Worm (Caenorhabditis elegans) whole organism, midembryonic: ENCODE results near the gene mrp-8.

ENCODE experiments used
- T22C8.4 ChIP-seq: fragments of 200-800 bp; sonication (Bioruptor generic); IDR thresholded peaks from 2 replicates; pipeline ENCODE4 v1.3.6; 2022; ENCODE audit warnings: missing genetic modification characterization, missing compliant biosample characterization
- cog-1 ChIP-seq: sonication (generic microtip); optimal IDR thresholded peaks from 2 replicates; lab custom pipeline; 2016; ENCODE audit warnings: missing genetic modification characterization, missing compliant biosample characterization
- flt-1 ChIP-seq: fragments of 200-800 bp; sonication (Bioruptor generic); IDR thresholded peaks from 2 replicates; pipeline ENCODE4 v1.3.6; 2022; ENCODE audit warnings: missing genetic modification characterization, missing compliant biosample characterization
- med-1 ChIP-seq: sonication (generic microtip); optimal IDR thresholded peaks from 2 replicates; lab custom pipeline; 2017; ENCODE audit warnings: missing genetic modification characterization, mild to moderate bottlenecking, missing compliant biosample characterization, antibody characterized with exemption, missing genetic modification reagents; ENCODE audit not compliant: insufficient read depth
- ref-1 ChIP-seq: fragments of 200-800 bp; sonication (Bioruptor generic); conservative IDR thresholded peaks from 2 replicates; pipeline ENCODE4 v1.3.6; 2022; ENCODE audit warnings: missing genetic modification reagents, missing genetic modification characterization, missing compliant biosample characterization
- tab-1 ChIP-seq: fragments of 200-800 bp; sonication (Bioruptor generic); IDR thresholded peaks from 2 replicates; pipeline ENCODE4 v1.3.6; 2022; ENCODE audit warnings: missing genetic modification characterization, missing compliant biosample characterization
- ztf-23 ChIP-seq: fragments of 200-800 bp; sonication (Bioruptor generic); IDR thresholded peaks from 2 replicates; pipeline ENCODE4 v1.3.6; 2022; ENCODE audit warnings: missing genetic modification reagents, missing genetic modification characterization, missing compliant biosample characterization
- ztf-29 ChIP-seq: fragments of 200-800 bp; sonication (Bioruptor generic); IDR thresholded peaks from 2 replicates; pipeline ENCODE4 v1.3.6; 2022; ENCODE audit warnings: missing genetic modification reagents, missing genetic modification characterization, missing compliant biosample characterization

DNA sequence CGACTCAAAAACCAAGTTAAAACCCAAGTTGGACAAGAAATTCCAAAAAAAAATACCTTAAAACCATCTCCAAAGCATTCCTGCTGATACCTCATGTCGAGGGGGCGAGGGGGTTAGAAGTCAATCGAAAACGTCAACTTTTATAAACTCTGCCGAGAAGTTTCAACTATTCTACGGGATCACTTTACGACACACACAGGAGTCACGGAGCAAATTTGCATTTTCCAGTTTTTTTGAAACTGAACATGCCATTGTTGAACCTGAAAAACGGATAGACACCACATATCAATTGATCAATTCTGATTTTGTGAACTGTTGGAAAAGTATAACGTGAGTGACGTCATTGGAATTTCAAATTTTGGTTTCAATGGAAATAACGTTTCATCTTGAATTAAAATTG is at the start of gene mrp-8:
- no peak for TF ChIP-seq cog-1
- TF ChIP-seq med-1 (GFP tag; lab: Kevin White, UChicago) = no peak
- no peak for TF ChIP-seq ref-1 (GFP tag; lab: Robert Waterston, UW)
- no peak for TF ChIP-seq ztf-29
- TF ChIP-seq ztf-23 (GFP tag; lab: Robert Waterston, UW) = no peak
- TF ChIP-seq flt-1 (GFP tag; lab: Robert Waterston, UW) = no peak
- no peak for TF ChIP-seq T22C8.4
- TF ChIP-seq tab-1 (GFP tag; lab: Robert Waterston, UW) = no peak
